Worm (Caenorhabditis elegans): ENCODE results near the gene H43E16.1.

- TF ChIP-seq tab-1 (GFP tag; IDR thresholded peaks at IDR 0.05) = no peak
- TF ChIP-seq klf-2 (GFP tag; conservative IDR thresholded peaks at IDR 0.05) = no peak
- TF ChIP-seq ztf-23 (GFP tag; IDR thresholded peaks at IDR 0.05) = no peak
- no peak for TF ChIP-seq T22C8.4 (GFP tag; IDR thresholded peaks at IDR 0.05)
- TF ChIP-seq ref-1 (GFP tag; conservative IDR thresholded peaks at IDR 0.05) = no peak
- TF ChIP-seq ztf-29 (GFP tag; IDR thresholded peaks at IDR 0.05) = no peak
- TF ChIP-seq flt-1 (GFP tag; IDR thresholded peaks at IDR 0.05) = no peak
- no peak for TF ChIP-seq cog-1 (tag; optimal IDR thresholded peaks at IDR 0.05)
These were observed 7.4 kb downstream of the H43E16.1 start for ce11 chrII:6681478-6681877.

All from whole organism, midembryonic.